Worm (Caenorhabditis elegans) whole organism, L4 larva: ENCODE measurements around the gene F32D8.7.

Experiments used
- F26F4.8 ChIP-seq: fragments of 200-800 bp; sonication (Bioruptor generic); conservative IDR thresholded peaks from 2 replicates; pipeline ENCODE4 v1.3.6; 2022; ENCODE audit warnings: missing genetic modification characterization, missing compliant biosample characterization
- F49E8.2 ChIP-seq: sonication (generic microtip); optimal IDR thresholded peaks from 2 replicates; lab custom pipeline; 2016; ENCODE audit warnings: missing compliant biosample characterization, mild to moderate bottlenecking, missing genetic modification characterization, borderline replicate concordance
- T26A8.4 ChIP-seq: fragments of 200-800 bp; sonication (Bioruptor generic); IDR thresholded peaks from 2 replicates; pipeline ENCODE4 v1.3.6; 2022; ENCODE audit warnings: missing genetic modification characterization, missing compliant biosample characterization
- Y5F2A.4 ChIP-seq: fragments of 200-800 bp; sonication (Bioruptor generic); optimal IDR thresholded peaks from 2 replicates; lab custom pipeline; 2018; ENCODE audit warnings: mild to moderate bottlenecking, missing genetic modification characterization, missing compliant biosample characterization
- Y75B8A.6 ChIP-seq: fragments of 200-800 bp; sonication (Bioruptor generic); IDR thresholded peaks from 2 replicates; pipeline ENCODE4 v1.3.6; 2022; ENCODE audit warnings: missing genetic modification reagents, missing genetic modification characterization, missing compliant biosample characterization
- ZK546.5 ChIP-seq, 2 experiments: sonication (generic microtip); optimal IDR thresholded peaks; 2 replicates each; lab custom pipeline; 2017; ENCODE audit warnings: missing biosample characterization in 2 of 2, missing genetic modification characterization in 2 of 2
- aha-1 ChIP-seq: fragments of 150-350 bp; peaks from one replicate; lab custom pipeline; 2014; ENCODE audit warnings: missing biosample characterization, missing genetic modification characterization
- aly-2 ChIP-seq: sonication (generic microtip); optimal IDR thresholded peaks from 2 replicates; lab custom pipeline; 2018; ENCODE audit warnings: missing biosample characterization, missing genetic modification characterization
- ama-1 ChIP-seq: fragments of 150-350 bp; optimal IDR thresholded peaks from 2 replicates; lab custom pipeline; 2014; ENCODE audit warnings: inconsistent platforms, mixed read lengths
- ceh-20 ChIP-seq: fragments of 200-800 bp; sonication (Bioruptor generic); IDR thresholded peaks from 2 replicates; pipeline ENCODE4 v1.3.6; 2022; ENCODE audit warnings: missing genetic modification reagents, missing genetic modification characterization, missing compliant biosample characterization
- ceh-28 ChIP-seq: fragments of 150-350 bp; optimal IDR thresholded peaks from 2 replicates; lab custom pipeline; 2014; ENCODE audit warnings: missing biosample characterization, missing genetic modification reagents, missing genetic modification characterization
- ceh-44 ChIP-seq: fragments of 200-800 bp; sonication (Bioruptor generic); IDR thresholded peaks from 2 replicates; pipeline ENCODE4 v1.3.6; 2022; ENCODE audit warnings: missing genetic modification reagents, missing genetic modification characterization, missing compliant biosample characterization
- cey-2 ChIP-seq: sonication (generic microtip); optimal IDR thresholded peaks from 3 replicates; lab custom pipeline; 2017; ENCODE audit warnings: missing genetic modification characterization, mild to moderate bottlenecking, missing compliant biosample characterization, antibody characterized with exemption, borderline replicate concordance; ENCODE audit not compliant: insufficient read depth
- ctbp-1 ChIP-seq: fragments of 200-800 bp; sonication (Bioruptor generic); IDR thresholded peaks from 2 replicates; pipeline ENCODE4 v1.3.6; 2022; ENCODE audit warnings: missing genetic modification reagents, missing genetic modification characterization, missing compliant biosample characterization
- daf-16 ChIP-seq, 3 experiments: sonication (generic microtip); optimal IDR thresholded peaks; 2 replicates each; lab custom pipeline; 2016 to 2017; ENCODE audit warnings: missing genetic modification characterization in 3 of 3, missing genetic modification reagents in 3 of 3, mild to moderate bottlenecking in 2 of 3, missing compliant biosample characterization in 2 of 3, missing biosample characterization in 1 of 3, moderate library complexity in 1 of 3
- dmd-6 ChIP-seq: fragments of 200-800 bp; sonication (Bioruptor generic); IDR thresholded peaks from 2 replicates; pipeline ENCODE4 v1.3.6; 2022; ENCODE audit warnings: missing genetic modification reagents, missing genetic modification characterization, missing compliant biosample characterization
- duxl-1 ChIP-seq: sonication (generic microtip); optimal IDR thresholded peaks from 2 replicates; lab custom pipeline; 2016; ENCODE audit warnings: mild to moderate bottlenecking, missing genetic modification characterization, moderate library complexity, missing compliant biosample characterization; ENCODE audit not compliant: poor library complexity
- egl-43 ChIP-seq: fragments of 200-800 bp; sonication (Bioruptor generic); IDR thresholded peaks from 2 replicates; pipeline ENCODE4 v1.3.6; 2022; ENCODE audit warnings: missing genetic modification reagents, missing genetic modification characterization, missing compliant biosample characterization
- fkh-10 ChIP-seq: fragments of 150-350 bp; optimal IDR thresholded peaks from 2 replicates; lab custom pipeline; 2014; ENCODE audit warnings: missing biosample characterization, missing genetic modification reagents, missing genetic modification characterization
- hlh-11 ChIP-seq: fragments of 200-800 bp; sonication (Bioruptor generic); optimal IDR thresholded peaks from 2 replicates; lab custom pipeline; 2018; ENCODE audit warnings: mild to moderate bottlenecking, missing genetic modification characterization, missing compliant biosample characterization
- hlh-30 ChIP-seq: sonication (generic microtip); optimal IDR thresholded peaks from 2 replicates; lab custom pipeline; 2017; ENCODE audit warnings: antibody characterized with exemption, mild to moderate bottlenecking, missing genetic modification characterization, missing compliant biosample characterization; ENCODE audit not compliant: insufficient read depth
- hmg-1.1 ChIP-seq: fragments of 200-800 bp; sonication (Bioruptor generic); IDR thresholded peaks from 2 replicates; pipeline ENCODE4 v1.3.6; 2022; ENCODE audit warnings: missing genetic modification reagents, missing genetic modification characterization, missing compliant biosample characterization
- jun-1 ChIP-seq: fragments of 150-350 bp; optimal IDR thresholded peaks from 2 replicates; lab custom pipeline; 2014; ENCODE audit warnings: missing biosample characterization, missing genetic modification reagents, missing genetic modification characterization
- lin-15B ChIP-seq: fragments of 150-350 bp; sonication (generic microtip); optimal IDR thresholded peaks from 3 replicates; lab custom pipeline; 2014; ENCODE audit warnings: missing biosample characterization, missing genetic modification characterization
- lsy-2 ChIP-seq, 2 experiments: fragments of 150-350 bp in 1 of 2; sonication (generic microtip) in 1 of 2; optimal IDR thresholded peaks; 2 replicates each; lab custom pipeline; 2014 to 2017; ENCODE audit warnings: missing biosample characterization in 2 of 2, missing genetic modification characterization in 2 of 2
- madf-9 ChIP-seq: fragments of 200-800 bp; sonication (Bioruptor generic); conservative IDR thresholded peaks from 2 replicates; pipeline ENCODE4 v1.3.6; 2022; ENCODE audit warnings: missing genetic modification reagents, missing genetic modification characterization, missing compliant biosample characterization
- mdl-1 ChIP-seq, 2 experiments: fragments of 150-350 bp in 1 of 2; sonication (generic microtip) in 1 of 2; optimal IDR thresholded peaks; 2 replicates each; lab custom pipeline; 2014 to 2017; ENCODE audit warnings: missing biosample characterization in 2 of 2, missing genetic modification characterization in 2 of 2
- mep-1 ChIP-seq: fragments of 150-350 bp; sonication (generic microtip); optimal IDR thresholded peaks from 3 replicates; lab custom pipeline; 2014; ENCODE audit warnings: missing biosample characterization, missing genetic modification characterization
- mes-2 ChIP-seq: sonication (generic microtip); optimal IDR thresholded peaks from 2 replicates; lab custom pipeline; 2016; ENCODE audit warnings: missing genotype, mild to moderate bottlenecking, missing genetic modification characterization, missing compliant biosample characterization; ENCODE audit not compliant: poor library complexity, severe bottlenecking
- mxl-2 ChIP-seq: fragments of 200-800 bp; sonication (Bioruptor generic); conservative IDR thresholded peaks from 2 replicates; pipeline ENCODE4 v1.3.6; 2022; ENCODE audit warnings: missing genetic modification reagents, missing genetic modification characterization, missing compliant biosample characterization
- nhr-10 ChIP-seq: fragments of 150-350 bp; optimal IDR thresholded peaks from 2 replicates; lab custom pipeline; 2014; ENCODE audit warnings: missing biosample characterization, missing genetic modification characterization
- nhr-11 ChIP-seq: fragments of 150-350 bp; optimal IDR thresholded peaks from 2 replicates; lab custom pipeline; 2014; ENCODE audit warnings: missing biosample characterization, missing genetic modification characterization
- nhr-111 ChIP-seq: fragments of 200-800 bp; sonication (Bioruptor generic); optimal IDR thresholded peaks from 2 replicates; lab custom pipeline; 2018; ENCODE audit warnings: mild to moderate bottlenecking, missing genetic modification characterization, missing compliant biosample characterization
- php-3 ChIP-seq: fragments of 200-800 bp; sonication (Bioruptor generic); IDR thresholded peaks from 2 replicates; pipeline ENCODE4 v1.3.6; 2022; ENCODE audit warnings: missing genetic modification reagents, missing genetic modification characterization, missing compliant biosample characterization
- rbr-2 ChIP-seq: sonication (generic microtip); optimal IDR thresholded peaks from 2 replicates; lab custom pipeline; 2016; ENCODE audit warnings: missing genotype, missing genetic modification characterization, missing compliant biosample characterization
- snpc-4 ChIP-seq: fragments of 150-350 bp; optimal IDR thresholded peaks from 2 replicates; lab custom pipeline; 2014; ENCODE audit warnings: missing biosample characterization, missing genetic modification characterization
- tra-1 ChIP-seq: fragments of 200-800 bp; sonication (Bioruptor generic); IDR thresholded peaks from 2 replicates; pipeline ENCODE4 v1.3.6; 2022; ENCODE audit warnings: missing genetic modification reagents, missing genetic modification characterization, missing compliant biosample characterization
- unc-39 ChIP-seq: sonication (generic microtip); optimal IDR thresholded peaks from 2 replicates; lab custom pipeline; 2017; ENCODE audit warnings: missing biosample characterization, missing genetic modification characterization
- unc-62 ChIP-seq, 3 experiments: fragments of 150-350 bp in 1 of 3; sonication (generic microtip); optimal IDR thresholded peaks in 2 of 3; peaks in 1 of 3; 1 replicate in 1 of 3; 2 replicates in 2 of 3; lab custom pipeline; 2014 to 2017; ENCODE audit warnings: missing biosample characterization in 3 of 3, missing genetic modification characterization in 3 of 3, missing genetic modification reagents in 3 of 3, missing genotype in 1 of 3
- zip-2 ChIP-seq: fragments of 150-350 bp; optimal IDR thresholded peaks from 2 replicates; lab custom pipeline; 2014; ENCODE audit warnings: missing biosample characterization, missing genetic modification characterization

F32D8.7 gene

ce11 chrV:10904795-10905194 lies 6.6 kb downstream of the F32D8.7 start:
- TF ChIP-seq egl-43 (GFP tag; lab: Robert Waterston, UW) = no peak
- TF ChIP-seq lin-15B = no peak
- 0 out of 2 replicates have a peak, but pooled peaks have one; percentile 10 for TF ChIP-seq dmd-6
- TF ChIP-seq fkh-10 (GFP tag; lab: Kevin White, UChicago) = peak; percentile 71
- no peak for TF ChIP-seq cey-2 (tag; lab: Kevin White, UChicago)
- TF ChIP-seq hlh-30 (tag; lab: Kevin White, UChicago) = peak; percentile 13
- peak in 1 of 2 experiments; percentile 8 for TF ChIP-seq mdl-1 (tag; optimal IDR thresholded peaks at IDR 0.05; lab: Kevin White, UChicago)
- no peak for TF ChIP-seq nhr-10
- no peak for TF ChIP-seq aly-2 (tag; lab: Kevin White, UChicago)
- no peak for TF ChIP-seq F26F4.8 (GFP tag; lab: Robert Waterston, UW)
- peak; percentile 32 for TF ChIP-seq mep-1 (tag; lab: Kevin White, UChicago)
- TF ChIP-seq aha-1 (tag; lab: Kevin White, UChicago) = peak; percentile 87
- TF ChIP-seq ctbp-1 (GFP tag; lab: Robert Waterston, UW) = 0 out of 2 replicates have a peak, but pooled peaks have one; percentile 43
- no peak for TF ChIP-seq ceh-44 (GFP tag; lab: Robert Waterston, UW)
- TF ChIP-seq ceh-20 (GFP tag; lab: Robert Waterston, UW) = 0 out of 2 replicates have a peak, but pooled peaks have one; percentile 12
- TF ChIP-seq ama-1 = no peak
- no peak for TF ChIP-seq zip-2 (tag; lab: Kevin White, UChicago)
- TF ChIP-seq snpc-4 (tag; lab: Kevin White, UChicago) = no peak
- no peak for TF ChIP-seq daf-16 (GFP tag; optimal IDR thresholded peaks at IDR 0.05; lab: Kevin White, UChicago)
- TF ChIP-seq daf-16 (tag; optimal IDR thresholded peaks at IDR 0.05; lab: Kevin White, UChicago) = no peak
- TF ChIP-seq unc-62 (GFP tag; optimal IDR thresholded peaks at IDR 0.05 in 1 of 2; lab: Kevin White, UChicago) = peak in 1 of 2 experiments; percentile 65
- no peak for TF ChIP-seq unc-62 (tag; optimal IDR thresholded peaks at IDR 0.05; lab: Kevin White, UChicago)
- TF ChIP-seq nhr-111 = no peak
- TF ChIP-seq rbr-2 (tag; lab: Kevin White, UChicago) = peak; percentile 34
- no peak for TF ChIP-seq duxl-1 (tag; lab: Kevin White, UChicago)
- no peak for TF ChIP-seq mxl-2 (GFP tag; lab: Robert Waterston, UW)
- TF ChIP-seq php-3 (GFP tag; lab: Robert Waterston, UW) = no peak
- 0 out of 2 replicates have a peak, but pooled peaks have one; percentile 21 for TF ChIP-seq hmg-1.1 (GFP tag; lab: Robert Waterston, UW)
- TF ChIP-seq lsy-2 (tag; optimal IDR thresholded peaks at IDR 0.05; lab: Kevin White, UChicago) = peak in 1 of 2 experiments; percentile 3
- TF ChIP-seq nhr-11 = no peak
- TF ChIP-seq madf-9 (GFP tag; lab: Robert Waterston, UW) = no peak
- no peak for TF ChIP-seq hlh-11
- no peak for TF ChIP-seq ceh-28 (tag; lab: Kevin White, UChicago)
- no peak for TF ChIP-seq Y75B8A.6 (GFP tag; lab: Robert Waterston, UW)
- no peak for TF ChIP-seq jun-1

- TF ChIP-seq mxl-2 (GFP tag; lab: Robert Waterston, UW) = no peak
- TF ChIP-seq F49E8.2 (tag; lab: Kevin White, UChicago) = no peak
- TF ChIP-seq dmd-6 = no peak
- no peak for TF ChIP-seq unc-39 (tag; lab: Kevin White, UChicago)
- no peak for TF ChIP-seq mes-2 (tag; lab: Kevin White, UChicago)
- no peak for TF ChIP-seq hlh-30 (tag; lab: Kevin White, UChicago)
- no peak for TF ChIP-seq lsy-2 (tag; optimal IDR thresholded peaks at IDR 0.05; lab: Kevin White, UChicago)
- TF ChIP-seq ceh-44 (GFP tag; lab: Robert Waterston, UW) = no peak
- no peak for TF ChIP-seq T26A8.4 (GFP tag; lab: Robert Waterston, UW)
- no peak for TF ChIP-seq tra-1
- no peak for TF ChIP-seq ZK546.5 (tag; optimal IDR thresholded peaks at IDR 0.05; lab: Kevin White, UChicago)
- no peak for TF ChIP-seq ama-1
- TF ChIP-seq Y5F2A.4 (GFP tag; lab: Kevin White, UChicago) = no peak
Measured at ce11 chrV:10909071-10909470, 10.8 kb downstream of the F32D8.7 start, which contains the start of gene zzz-1. TSS of gene zzz-1 (minus strand) at chrV:10909171.
